Worm (Caenorhabditis elegans) whole organism, L4 larva: ENCODE measurements around the gene npr-36.
A peak's percentile ranks its signal among the peaks of the same experiment; 100 is the strongest.

Experiments
- D1046.2 ChIP-seq: fragments of 200-800 bp; sonication (Bioruptor generic); IDR thresholded peaks from 2 replicates; pipeline ENCODE4 v1.3.6; 2022; ENCODE audit warnings: missing genetic modification characterization, missing compliant biosample characterization
- R02D3.7 ChIP-seq: fragments of 150-350 bp; sonication (generic microtip); optimal IDR thresholded peaks from 3 replicates; lab custom pipeline; 2014; ENCODE audit warnings: missing biosample characterization, missing genetic modification characterization
- Y48G9A.11 ChIP-seq: fragments of 200-800 bp; sonication (Bioruptor generic); IDR thresholded peaks from 2 replicates; pipeline ENCODE4 v1.3.6; 2022; ENCODE audit warnings: missing genetic modification reagents, missing genetic modification characterization, missing compliant biosample characterization
- aha-1 ChIP-seq: fragments of 150-350 bp; peaks from one replicate; lab custom pipeline; 2014; ENCODE audit warnings: missing biosample characterization, missing genetic modification characterization
- cey-2 ChIP-seq: sonication (generic microtip); optimal IDR thresholded peaks from 3 replicates; lab custom pipeline; 2017; ENCODE audit warnings: missing genetic modification characterization, mild to moderate bottlenecking, missing compliant biosample characterization, antibody characterized with exemption, borderline replicate concordance; ENCODE audit not compliant: insufficient read depth
- ctbp-1 ChIP-seq: fragments of 200-800 bp; sonication (Bioruptor generic); IDR thresholded peaks from 2 replicates; pipeline ENCODE4 v1.3.6; 2022; ENCODE audit warnings: missing genetic modification reagents, missing genetic modification characterization, missing compliant biosample characterization
- dmd-6 ChIP-seq: fragments of 200-800 bp; sonication (Bioruptor generic); IDR thresholded peaks from 2 replicates; pipeline ENCODE4 v1.3.6; 2022; ENCODE audit warnings: missing genetic modification reagents, missing genetic modification characterization, missing compliant biosample characterization
- dmd-8 ChIP-seq: fragments of 200-800 bp; sonication (Bioruptor generic); IDR thresholded peaks from 2 replicates; pipeline ENCODE4 v1.3.6; 2022; ENCODE audit warnings: missing genetic modification characterization, missing compliant biosample characterization
- dmd-9 ChIP-seq: fragments of 200-800 bp; sonication (Bioruptor generic); IDR thresholded peaks from 2 replicates; pipeline ENCODE4 v1.3.6; 2022; ENCODE audit warnings: missing genetic modification reagents, missing genetic modification characterization, missing compliant biosample characterization
- dve-1 ChIP-seq: sonication (generic microtip); optimal IDR thresholded peaks from 2 replicates; lab custom pipeline; 2017; ENCODE audit warnings: antibody characterized with exemption, mild to moderate bottlenecking, missing genetic modification characterization, missing compliant biosample characterization; ENCODE audit not compliant: insufficient read depth
- egl-43 ChIP-seq: fragments of 200-800 bp; sonication (Bioruptor generic); IDR thresholded peaks from 2 replicates; pipeline ENCODE4 v1.3.6; 2022; ENCODE audit warnings: missing genetic modification reagents, missing genetic modification characterization, missing compliant biosample characterization
- fkh-10 ChIP-seq: fragments of 150-350 bp; optimal IDR thresholded peaks from 2 replicates; lab custom pipeline; 2014; ENCODE audit warnings: missing biosample characterization, missing genetic modification reagents, missing genetic modification characterization
- gei-8 ChIP-seq: fragments of 200-800 bp; sonication (Bioruptor generic); optimal IDR thresholded peaks from 2 replicates; lab custom pipeline; 2018; ENCODE audit warnings: mild to moderate bottlenecking, missing genetic modification characterization, missing compliant biosample characterization
- hlh-30 ChIP-seq: sonication (generic microtip); optimal IDR thresholded peaks from 2 replicates; lab custom pipeline; 2017; ENCODE audit warnings: antibody characterized with exemption, mild to moderate bottlenecking, missing genetic modification characterization, missing compliant biosample characterization; ENCODE audit not compliant: insufficient read depth
- lim-7 ChIP-seq: fragments of 200-800 bp; sonication (Bioruptor generic); IDR thresholded peaks from 2 replicates; pipeline ENCODE4 v1.3.6; 2022; ENCODE audit warnings: missing genetic modification characterization, missing compliant biosample characterization
- lin-39 ChIP-seq: fragments of 150-350 bp; optimal IDR thresholded peaks from 2 replicates; lab custom pipeline; 2014; ENCODE audit warnings: missing biosample characterization, missing genetic modification reagents, missing genetic modification characterization
- madf-9 ChIP-seq: fragments of 200-800 bp; sonication (Bioruptor generic); conservative IDR thresholded peaks from 2 replicates; pipeline ENCODE4 v1.3.6; 2022; ENCODE audit warnings: missing genetic modification reagents, missing genetic modification characterization, missing compliant biosample characterization
- mes-2 ChIP-seq: sonication (generic microtip); optimal IDR thresholded peaks from 2 replicates; lab custom pipeline; 2016; ENCODE audit warnings: missing genotype, mild to moderate bottlenecking, missing genetic modification characterization, missing compliant biosample characterization; ENCODE audit not compliant: poor library complexity, severe bottlenecking
- nhr-10 ChIP-seq: fragments of 150-350 bp; optimal IDR thresholded peaks from 2 replicates; lab custom pipeline; 2014; ENCODE audit warnings: missing biosample characterization, missing genetic modification characterization
- nhr-102 ChIP-seq: sonication (generic microtip); optimal IDR thresholded peaks from 2 replicates; lab custom pipeline; 2016; ENCODE audit warnings: mild to moderate bottlenecking, missing genetic modification characterization, moderate library complexity, missing compliant biosample characterization
- nhr-76 ChIP-seq: fragments of 150-350 bp; optimal IDR thresholded peaks from 2 replicates; lab custom pipeline; 2014; ENCODE audit warnings: missing biosample characterization, missing genetic modification characterization
- php-3 ChIP-seq: fragments of 200-800 bp; sonication (Bioruptor generic); IDR thresholded peaks from 2 replicates; pipeline ENCODE4 v1.3.6; 2022; ENCODE audit warnings: missing genetic modification reagents, missing genetic modification characterization, missing compliant biosample characterization
- saeg-2 ChIP-seq: fragments of 200-800 bp; sonication (Bioruptor generic); IDR thresholded peaks from 2 replicates; pipeline ENCODE4 v1.3.6; 2022; ENCODE audit warnings: missing genetic modification reagents, missing genetic modification characterization, missing compliant biosample characterization
- sdz-12 ChIP-seq: fragments of 200-800 bp; sonication (Bioruptor generic); optimal IDR thresholded peaks from 2 replicates; lab custom pipeline; 2018; ENCODE audit warnings: mild to moderate bottlenecking, missing genetic modification characterization, missing compliant biosample characterization
- set-16 ChIP-seq: fragments of 200-800 bp; sonication (Bioruptor generic); IDR thresholded peaks from 2 replicates; pipeline ENCODE4 v1.3.6; 2022; ENCODE audit warnings: missing genetic modification reagents, missing genetic modification characterization, missing compliant biosample characterization
- snpc-1.2 ChIP-seq: fragments of 200-800 bp; sonication (Bioruptor generic); IDR thresholded peaks from 2 replicates; pipeline ENCODE4 v1.3.6; 2022; ENCODE audit warnings: missing genetic modification reagents, missing genetic modification characterization, missing compliant biosample characterization
- unc-62 ChIP-seq, 3 experiments: fragments of 150-350 bp in 1 of 3; sonication (generic microtip); optimal IDR thresholded peaks in 2 of 3; peaks in 1 of 3; 1 replicate in 1 of 3; 2 replicates in 2 of 3; lab custom pipeline; 2014 to 2017; ENCODE audit warnings: missing biosample characterization in 3 of 3, missing genetic modification characterization in 3 of 3, missing genetic modification reagents in 3 of 3, missing genotype in 1 of 3
- vab-7 ChIP-seq: fragments of 200-800 bp; sonication (Bioruptor generic); IDR thresholded peaks from 2 replicates; pipeline ENCODE4 v1.3.6; 2022; ENCODE audit warnings: missing genetic modification reagents, missing genetic modification characterization, missing compliant biosample characterization
- zfp-3 ChIP-seq: fragments of 200-800 bp; sonication (Bioruptor generic); conservative IDR thresholded peaks from 2 replicates; pipeline ENCODE4 v1.3.6; 2022; ENCODE audit warnings: missing genetic modification reagents, missing genetic modification characterization, missing compliant biosample characterization
- zip-11 ChIP-seq: fragments of 200-800 bp; sonication (Bioruptor generic); IDR thresholded peaks from 2 replicates; pipeline ENCODE4 v1.3.6; 2022; ENCODE audit warnings: missing genetic modification characterization, missing compliant biosample characterization
- ztf-7 ChIP-seq: fragments of 150-350 bp; optimal IDR thresholded peaks from 2 replicates; lab custom pipeline; 2014; ENCODE audit warnings: missing biosample characterization, missing genetic modification characterization

npr-36 gene

DNA sequence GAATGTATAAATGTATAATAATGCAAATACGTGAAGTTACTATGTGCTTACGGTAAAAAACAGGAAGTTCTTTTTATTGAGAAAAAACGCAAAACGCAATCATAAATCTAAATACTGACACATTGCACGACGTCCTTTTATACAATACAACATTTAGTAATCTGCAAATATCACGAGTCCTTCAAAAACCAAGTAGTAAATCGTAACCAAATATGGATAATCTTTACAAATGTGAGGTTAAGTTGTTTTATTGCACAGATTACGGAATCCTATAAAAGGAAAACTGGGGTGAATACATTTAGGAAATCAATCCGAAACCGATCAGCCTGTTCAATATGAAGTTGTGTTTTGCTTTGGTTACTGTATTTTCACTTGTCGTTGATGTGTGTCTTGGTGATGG lies 38.7 kb downstream of the npr-36 start, which contains the start of gene F11C7.7:
F11C7.7 (plus strand) TSS at position 301 of the 400 bp plus-strand sequence.
- TF ChIP-seq vab-7 = no peak
- no peak for TF ChIP-seq set-16 (GFP tag; lab: Robert Waterston, UW)
- no peak for TF ChIP-seq nhr-10

ce11 chrX:17400425-17400824 lies 40.9 kb downstream of the npr-36 start:
- no peak for TF ChIP-seq dmd-8 (GFP tag; lab: Robert Waterston, UW)
- peak; percentile 61; the same call in 1 of the 2 replicates for TF ChIP-seq lim-7 (GFP tag; lab: Robert Waterston, UW)
- 0 out of 2 replicates have a peak, but pooled peaks have one; percentile 34 for TF ChIP-seq snpc-1.2 (GFP tag; lab: Robert Waterston, UW)
- no peak for TF ChIP-seq sdz-12
- TF ChIP-seq fkh-10 (GFP tag; lab: Kevin White, UChicago) = no peak
- TF ChIP-seq dmd-6 = 0 out of 2 replicates have a peak, but pooled peaks have one; percentile 11
- TF ChIP-seq zfp-3 (GFP tag; lab: Robert Waterston, UW) = no peak
- peak; percentile 44 for TF ChIP-seq aha-1 (tag; lab: Kevin White, UChicago)
- peak; percentile 36; the same call in 1 of the 2 replicates for TF ChIP-seq egl-43
- TF ChIP-seq nhr-102 (tag; lab: Kevin White, UChicago) = no peak
- TF ChIP-seq madf-9 (GFP tag; lab: Robert Waterston, UW) = 0 out of 2 replicates have a peak, but pooled peaks have one; percentile 5

- peak; percentile 36 for TF ChIP-seq dve-1 (tag; lab: Kevin White, UChicago)
- TF ChIP-seq cey-2 = no peak
- no peak for TF ChIP-seq lin-39 (tag; lab: Kevin White, UChicago)
- peak in 1 of 2 experiments; percentile 49 for TF ChIP-seq unc-62 (GFP tag; optimal IDR thresholded peaks at IDR 0.05 in 1 of 2; lab: Kevin White, UChicago)
- no peak for TF ChIP-seq unc-62 (tag; optimal IDR thresholded peaks at IDR 0.05; lab: Kevin White, UChicago)
- peak; percentile 42; the same call in 1 of the 2 replicates for TF ChIP-seq php-3
- no peak for TF ChIP-seq Y48G9A.11 (GFP tag; lab: Robert Waterston, UW)
- TF ChIP-seq nhr-76 (tag; lab: Kevin White, UChicago) = no peak
- no peak for TF ChIP-seq ztf-7 (tag; lab: Kevin White, UChicago)
- TF ChIP-seq zip-11 (GFP tag; lab: Robert Waterston, UW) = no peak
- TF ChIP-seq nhr-10 = no peak
- no peak for TF ChIP-seq D1046.2 (GFP tag; lab: Robert Waterston, UW)
These were observed 41.7 kb downstream of the npr-36 start, which contains the start of gene F11C7.6 for ce11 chrX:17401264-17401663. F11C7.6 (plus strand) TSS chrX:17401564.

DNA sequence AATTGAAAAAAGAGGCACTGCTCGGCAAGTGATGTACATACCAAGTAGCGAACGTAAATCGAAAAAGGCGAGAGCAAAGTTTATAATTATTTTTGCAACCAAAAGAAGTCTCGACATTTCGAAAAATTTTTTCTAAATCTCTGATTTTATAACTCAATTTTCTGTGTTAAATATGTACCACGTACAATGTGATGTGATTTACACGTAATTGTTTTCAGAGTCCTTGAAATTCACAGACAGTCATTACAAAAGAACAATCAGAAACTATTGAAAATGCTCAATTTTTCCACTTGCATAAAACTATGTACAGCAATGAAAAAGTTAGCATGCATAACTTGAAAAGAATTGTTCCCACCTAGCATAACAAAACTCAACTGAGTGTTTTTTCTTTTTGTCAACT lies 43.5 kb downstream of the npr-36 start:
- TF ChIP-seq unc-62 (GFP tag; optimal IDR thresholded peaks at IDR 0.05 in 1 of 2; lab: Kevin White, UChicago) (peak in 1 of 2 experiments; percentile 91), unc-62 (tag; optimal IDR thresholded peaks at IDR 0.05; lab: Kevin White, UChicago) (no peak), dmd-9 (no peak), ctbp-1 (no peak)

DNA sequence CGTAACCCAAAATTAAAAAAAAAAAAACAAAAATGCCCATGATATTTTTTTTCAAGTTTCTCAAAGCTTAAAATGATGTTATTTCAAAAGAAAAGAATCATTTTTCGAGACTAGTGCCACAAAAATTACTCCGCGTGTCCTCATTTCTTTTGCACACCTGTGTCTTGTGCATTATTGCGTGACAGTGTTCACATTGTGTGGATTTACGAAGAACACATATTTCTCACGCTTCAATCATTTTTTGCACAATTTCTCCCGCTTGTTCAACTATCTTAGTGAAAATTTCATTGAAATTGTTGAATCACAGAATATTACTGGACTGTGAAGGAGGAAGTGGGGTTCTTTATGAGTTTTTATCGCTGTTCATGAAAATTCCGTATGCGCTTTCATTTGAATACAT lies 49.3 kb downstream of the npr-36 start:
- TF ChIP-seq hlh-30 (peak; percentile 1), gei-8 (no peak), mes-2 (tag; lab: Kevin White, UChicago) (peak; percentile 7), saeg-2 (GFP tag; lab: Robert Waterston, UW) (no peak), R02D3.7 (tag; lab: Kevin White, UChicago) (peak; percentile 59), nhr-102 (tag; lab: Kevin White, UChicago) (no peak)
- TF ChIP-seq, all 104 proteins: peak for 3
